Fruit fly (Drosophila melanogaster): ENCODE measurements around the gene CtsB.
A peak's percentile ranks its signal among the peaks of the same experiment; 100 is the strongest.

Gene CtsB

dm6 chrX:13821775-13822493, 40.0 kb upstream of the CtsB start, which contains the start of gene Clic (continued):
- TF ChIP-seq Antp (GFP tag; optimal IDR thresholded peaks at IDR 0.05) (peak; percentile 47), CG4360 (GFP tag; IDR thresholded peaks at IDR 0.05) (0 out of 2 replicates have a peak, but pooled peaks have one; percentile 14), CG34376 (GFP tag; optimal IDR thresholded peaks at IDR 0.05) (peak; percentile 60), ab (GFP tag; optimal IDR thresholded peaks at IDR 0.05) (no peak), Elba2 (GFP tag; optimal IDR thresholded peaks at IDR 0.05) (no peak), Jarid2 (GFP tag; optimal IDR thresholded peaks at IDR 0.05) (peak; percentile 90), CG15514 (GFP tag; optimal IDR thresholded peaks at IDR 0.05) (peak; percentile 37), z (GFP tag; IDR thresholded peaks at IDR 0.05) (no peak), HmgZ (tag; optimal IDR thresholded peaks at IDR 0.05) (peak; percentile 40), CG30431 (GFP tag; optimal IDR thresholded peaks at IDR 0.05) (no peak), CG7745 (tag; optimal IDR thresholded peaks at IDR 0.05) (no peak), Taf1 (GFP tag; IDR thresholded peaks at IDR 0.05) (no peak), Hr78 (GFP tag; optimal IDR thresholded peaks at IDR 0.05) (no peak), Dek (tag; optimal IDR thresholded peaks at IDR 0.05) (peak; percentile 26), HLHmδ (GFP tag; optimal IDR thresholded peaks at IDR 0.05) (peak; percentile 70), scrt (GFP tag; optimal IDR thresholded peaks at IDR 0.05) (no peak), CrebB (tag; optimal IDR thresholded peaks at IDR 0.05) (no peak)

- TF ChIP-seq NC2β (GFP tag; optimal IDR thresholded peaks at IDR 0.05), result no peak
- peak; percentile 11 for TF ChIP-seq sug (tag; optimal IDR thresholded peaks at IDR 0.05)
- TF ChIP-seq CG31441 (GFP tag; IDR thresholded peaks at IDR 0.05), result 0 out of 2 replicates have a peak, but pooled peaks have one; percentile 7
- no peak for TF ChIP-seq Hsf (GFP tag; optimal IDR thresholded peaks at IDR 0.05)
- TF ChIP-seq sd (tag; optimal IDR thresholded peaks at IDR 0.05), result peak; percentile 86
- peak; percentile 78 for TF ChIP-seq crol (GFP tag; IDR thresholded peaks at IDR 0.05)
- TF ChIP-seq Med (GFP tag), result peak; percentile 54
- no peak for TF ChIP-seq hkb (optimal IDR thresholded peaks at IDR 0.05)
- TF ChIP-seq hkb (GFP tag; IDR thresholded peaks at IDR 0.05), result 0 out of 2 replicates have a peak, but pooled peaks have one; percentile 21
- no peak for TF ChIP-seq org-1 (GFP tag; optimal IDR thresholded peaks at IDR 0.05)
- 0 out of 3 replicates have a peak, but pooled peaks have one; percentile 29 for TF ChIP-seq CG2199 (GFP tag; IDR thresholded peaks at IDR 0.05)
- TF ChIP-seq esg (GFP tag; conservative IDR thresholded peaks at IDR 0.05), result no peak
- no peak for TF ChIP-seq Hand (GFP tag; optimal IDR thresholded peaks at IDR 0.05)
- 0 out of 2 replicates have a peak, but pooled peaks have one; percentile 13 for TF ChIP-seq Xrp1 (GFP tag; IDR thresholded peaks at IDR 0.05)
- TF ChIP-seq nmo (GFP tag; optimal IDR thresholded peaks at IDR 0.05), result peak; percentile 0
- TF ChIP-seq CG11504 (tag; optimal IDR thresholded peaks at IDR 0.05), result no peak
- TF ChIP-seq Fer2 (tag; optimal IDR thresholded peaks at IDR 0.05), result no peak
- TF ChIP-seq exex (tag; optimal IDR thresholded peaks at IDR 0.05), result peak; percentile 52
- TF ChIP-seq cg (GFP tag; optimal IDR thresholded peaks at IDR 0.05), result peak; percentile 53
- no peak for TF ChIP-seq wek (GFP tag; optimal IDR thresholded peaks at IDR 0.05)
- TF ChIP-seq pan (optimal IDR thresholded peaks at IDR 0.05), result no peak
- peak in 1 of 2 experiments; percentile 14 for TF ChIP-seq pan (GFP tag; optimal IDR thresholded peaks at IDR 0.05 in 1 of 2, IDR thresholded peaks at IDR 0.05 in 1 of 2)
- TF ChIP-seq gem (tag; optimal IDR thresholded peaks at IDR 0.05), result no peak
- TF ChIP-seq CG12155 (GFP tag; optimal IDR thresholded peaks at IDR 0.05), result no peak
- TF ChIP-seq dysf (GFP tag; IDR thresholded peaks at IDR 0.05), result 0 out of 3 replicates have a peak, but pooled peaks have one; percentile 5
- no peak for TF ChIP-seq CG17829 (tag; optimal IDR thresholded peaks at IDR 0.05)
- TF ChIP-seq zf30C (GFP tag; optimal IDR thresholded peaks at IDR 0.05), result peak; percentile 70
- no peak for TF ChIP-seq bcd (GFP tag; optimal IDR thresholded peaks at IDR 0.05)
- no peak; the same call in 1 of the 2 replicates for TF ChIP-seq slbo (GFP tag; IDR thresholded peaks at IDR 0.05)
- peak; percentile 56 for TF ChIP-seq pros (GFP tag; optimal IDR thresholded peaks at IDR 0.05)
- no peak for TF ChIP-seq lbe (GFP tag; optimal IDR thresholded peaks at IDR 0.05)
Observed at dm6 chrX:13821039-13821774, 39.2 kb upstream of the CtsB start.
